Fruit fly (Drosophila melanogaster) whole organism, embryonic: ENCODE measurements around the gene CG32983.

ENCODE experiments used
- CG17802 ChIP-seq: fragments of 200-800 bp; sonication (Bioruptor generic); optimal IDR thresholded peaks from 2 replicates; lab custom pipeline; 2018; ENCODE audit warnings: missing biosample characterization, mild to moderate bottlenecking, missing genetic modification characterization, moderate library complexity
- CG7928 ChIP-seq: fragments of 200-800 bp; sonication (Bioruptor generic); optimal IDR thresholded peaks from 2 replicates; lab custom pipeline; 2017; ENCODE audit warnings: missing biosample characterization, mild to moderate bottlenecking, missing genetic modification characterization
- CG8281 ChIP-seq: fragments of 200-800 bp; sonication (Bioruptor generic); optimal IDR thresholded peaks from 2 replicates; lab custom pipeline; 2018; ENCODE audit warnings: missing biosample characterization, mild to moderate bottlenecking, missing genetic modification characterization, moderate library complexity
- Deaf1 ChIP-seq: fragments of 200-800 bp; optimal IDR thresholded peaks from 3 replicates; lab custom pipeline; 2019; ENCODE audit warnings: missing biosample characterization, mild to moderate bottlenecking, missing genetic modification characterization, moderate library complexity
- Eip74EF ChIP-seq, 2 experiments: fragments of 200-800 bp in 1 of 2; fragments of >200 bp in 1 of 2; sonication (Bioruptor generic) in 1 of 2; optimal IDR thresholded peaks; 2 replicates each; lab custom pipeline; 2017 to 2019; ENCODE audit warnings: missing biosample characterization in 2 of 2, missing genetic modification characterization in 2 of 2, mild to moderate bottlenecking in 1 of 2, moderate library complexity in 1 of 2
- Jarid2 ChIP-seq: fragments of 200-800 bp; sonication (Bioruptor generic); optimal IDR thresholded peaks from 3 replicates; lab custom pipeline; 2017; ENCODE audit warnings: mild to moderate bottlenecking, missing biosample characterization, missing genetic modification reagents, missing genetic modification characterization
- peb ChIP-seq: fragments of 200-800 bp; sonication (Bioruptor generic); IDR thresholded peaks from 2 replicates; pipeline ENCODE4 v1.3.6; 2022; ENCODE audit warnings: missing biosample characterization, missing genetic modification characterization
- pfk ChIP-seq: fragments of 200-800 bp; sonication (Bioruptor generic); optimal IDR thresholded peaks from 2 replicates; lab custom pipeline; 2018; ENCODE audit warnings: missing biosample characterization, mild to moderate bottlenecking, missing genetic modification characterization, moderate library complexity

DNA sequence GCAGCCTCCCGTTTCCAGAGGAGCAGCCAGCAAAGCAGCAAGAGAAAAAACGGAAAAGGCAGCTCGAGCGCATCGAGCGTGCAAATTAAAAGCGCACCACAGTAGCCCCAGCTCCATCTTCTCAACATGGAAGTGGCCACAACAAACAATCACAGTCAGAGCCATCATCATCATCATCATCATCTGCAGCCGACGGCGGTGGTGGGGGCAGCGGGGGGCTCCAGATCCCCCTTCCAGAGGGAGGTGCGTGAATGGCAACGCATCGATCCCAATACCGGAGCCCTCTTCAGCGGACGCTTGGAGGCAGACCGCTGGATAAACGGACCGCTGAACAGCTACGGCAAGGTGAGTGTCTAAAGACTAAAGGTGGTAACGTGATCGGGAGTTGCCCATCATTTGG is 50.1 kb downstream of the CG32983 start:
- TF ChIP-seq Deaf1 (tag; lab: Kevin White, UChicago) (no peak), CG8281 (tag; lab: Kevin White, UChicago) (no peak), CG17802 (tag; lab: Kevin White, UChicago) (no peak), peb (GFP tag; lab: Robert Waterston, UW) (no peak), Jarid2 (GFP tag; lab: Kevin White, UChicago) (no peak), CG7928 (GFP tag; lab: Kevin White, UChicago) (no peak), Eip74EF (GFP tag; optimal IDR thresholded peaks at IDR 0.05; lab: Kevin White, UChicago) (no peak), pfk (no peak)
